Worm (Caenorhabditis elegans): ENCODE results near the gene M163.7.

The M163.7 gene

ce11 chrX:14476625-14477257 lies 12.1 kb downstream of the M163.7 start (continued):
- peak; percentile 36 for TF ChIP-seq mxl-3 (GFP tag; optimal IDR thresholded peaks at IDR 0.05)
- peak; percentile 64 for TF ChIP-seq tra-1 (GFP tag; IDR thresholded peaks at IDR 0.05)
- TF ChIP-seq F26F4.8 (GFP tag; conservative IDR thresholded peaks at IDR 0.05): peak; percentile 58; the same call in 1 of the 2 replicates
- no peak for TF ChIP-seq ztf-11 (tag; optimal IDR thresholded peaks at IDR 0.05)
- 0 out of 2 replicates have a peak, but pooled peaks have one; percentile 54 for TF ChIP-seq daf-8 (GFP tag; IDR thresholded peaks at IDR 0.05)
- TF ChIP-seq nhr-77 (tag; optimal IDR thresholded peaks at IDR 0.05): no peak
- no peak for TF ChIP-seq mes-2 (tag; optimal IDR thresholded peaks at IDR 0.05; ENCODE audit: poor library complexity, severe bottlenecking)
- no peak for TF ChIP-seq lin-39 (tag; optimal IDR thresholded peaks at IDR 0.05)
- TF ChIP-seq unc-62 (GFP tag; optimal IDR thresholded peaks at IDR 0.05 in 1 of 2): no peak
- TF ChIP-seq unc-62 (tag; optimal IDR thresholded peaks at IDR 0.05): no peak
- no peak for TF ChIP-seq ama-1 (optimal IDR thresholded peaks at IDR 0.05)
- no peak for TF ChIP-seq lsy-2 (tag; optimal IDR thresholded peaks at IDR 0.05)
- peak; percentile 39 for TF ChIP-seq sdz-12 (GFP tag; optimal IDR thresholded peaks at IDR 0.05)
- TF ChIP-seq nhr-25 (tag; optimal IDR thresholded peaks at IDR 0.05; ENCODE audit: borderline replicate concordance, insufficient read depth): no peak
- peak; percentile 92 for TF ChIP-seq ztf-7 (tag; optimal IDR thresholded peaks at IDR 0.05)
- no peak for TF ChIP-seq daf-12 (tag; optimal IDR thresholded peaks at IDR 0.05)
- TF ChIP-seq attf-4 (tag; optimal IDR thresholded peaks at IDR 0.05): no peak
- TF ChIP-seq jun-1 (tag; optimal IDR thresholded peaks at IDR 0.05): no peak
- TF ChIP-seq tag-97 (GFP tag; IDR thresholded peaks at IDR 0.05): 0 out of 2 replicates have a peak, but pooled peaks have one; percentile 47
- TF ChIP-seq saeg-2 (GFP tag; IDR thresholded peaks at IDR 0.05): no peak
- TF ChIP-seq ces-1 (GFP tag; optimal IDR thresholded peaks at IDR 0.05): no peak
- TF ChIP-seq snpc-1.2 (GFP tag; IDR thresholded peaks at IDR 0.05): no peak
- TF ChIP-seq zfp-2 (tag; optimal IDR thresholded peaks at IDR 0.05): no peak
- TF ChIP-seq dmd-8 (GFP tag; IDR thresholded peaks at IDR 0.05): peak; percentile 59; the same call in 1 of the 2 replicates
- TF ChIP-seq F10B5.3 (tag; optimal IDR thresholded peaks at IDR 0.05): peak; percentile 11
- TF ChIP-seq egl-27 (tag; optimal IDR thresholded peaks at IDR 0.05): no peak
- TF ChIP-seq mdt-29 (GFP tag; IDR thresholded peaks at IDR 0.05): 0 out of 2 replicates have a peak, but pooled peaks have one; percentile 11
- peak; percentile 56; the same call in 1 of the 2 replicates for TF ChIP-seq dmd-9 (GFP tag; IDR thresholded peaks at IDR 0.05)
- TF ChIP-seq nhr-6 (tag; optimal IDR thresholded peaks at IDR 0.05): no peak
- TF ChIP-seq ceh-32 (tag; optimal IDR thresholded peaks at IDR 0.05; ENCODE audit: poor library complexity): no peak
- no peak for TF ChIP-seq nhr-237 (tag; optimal IDR thresholded peaks at IDR 0.05)
- TF ChIP-seq nhr-76 (tag; optimal IDR thresholded peaks at IDR 0.05): no peak
- no peak for TF ChIP-seq zip-11 (GFP tag; IDR thresholded peaks at IDR 0.05)
- TF ChIP-seq ceh-20 (GFP tag; IDR thresholded peaks at IDR 0.05): no peak; the same call in 1 of the 2 replicates
- 0 out of 2 replicates have a peak, but pooled peaks have one; percentile 57 for TF ChIP-seq nhr-42 (GFP tag; IDR thresholded peaks at IDR 0.05)
- peak; percentile 73 for TF ChIP-seq spr-3 (GFP tag; optimal IDR thresholded peaks at IDR 0.05)
- no peak for TF ChIP-seq dpl-1 (GFP tag; optimal IDR thresholded peaks at IDR 0.05)
- TF ChIP-seq dmd-6 (GFP tag; IDR thresholded peaks at IDR 0.05): peak; percentile 63

- TF ChIP-seq lin-13 (GFP tag; optimal IDR thresholded peaks at IDR 0.05): no peak
- TF ChIP-seq ceh-32 (tag; optimal IDR thresholded peaks at IDR 0.05; ENCODE audit: poor library complexity): no peak
- no peak for TF ChIP-seq aly-2 (tag; optimal IDR thresholded peaks at IDR 0.05)
- no peak for TF ChIP-seq saeg-2 (GFP tag; IDR thresholded peaks at IDR 0.05)
- no peak for TF ChIP-seq mdl-1 (tag; optimal IDR thresholded peaks at IDR 0.05)
- no peak for TF ChIP-seq zfp-3 (GFP tag; conservative IDR thresholded peaks at IDR 0.05)
- no peak for TF ChIP-seq egl-27 (tag; optimal IDR thresholded peaks at IDR 0.05)
- TF ChIP-seq zfp-2 (tag; optimal IDR thresholded peaks at IDR 0.05): no peak
- TF ChIP-seq cey-2 (tag; optimal IDR thresholded peaks at IDR 0.05; ENCODE audit: borderline replicate concordance, insufficient read depth): no peak
- TF ChIP-seq ceh-44 (GFP tag; IDR thresholded peaks at IDR 0.05): 0 out of 2 replicates have a peak, but pooled peaks have one; percentile 20
- no peak for TF ChIP-seq Y5F2A.4 (GFP tag; optimal IDR thresholded peaks at IDR 0.05)
- no peak; the same call in 1 of the 2 replicates for TF ChIP-seq lin-38 (GFP tag; IDR thresholded peaks at IDR 0.05)
- no peak for TF ChIP-seq pha-4 (GFP tag; IDR thresholded peaks at IDR 0.05)
- no peak for TF ChIP-seq pha-4 (tag; optimal IDR thresholded peaks at IDR 0.05)
- no peak for TF ChIP-seq nhr-42 (GFP tag; IDR thresholded peaks at IDR 0.05)
- no peak for TF ChIP-seq mep-1 (tag; optimal IDR thresholded peaks at IDR 0.05)
- no peak for TF ChIP-seq zip-2 (tag; optimal IDR thresholded peaks at IDR 0.05)
- TF ChIP-seq D1046.2 (GFP tag; IDR thresholded peaks at IDR 0.05): no peak
- no peak for TF ChIP-seq lsy-2 (tag; optimal IDR thresholded peaks at IDR 0.05)
These were observed 12.7 kb downstream of the M163.7 start for ce11 chrX:14477338-14477737.

Measured in whole organism, L4 larva.